Worm (Caenorhabditis elegans) whole organism, L4 larva: ENCODE data around the gene T01B11.1.

Source experiments
- D1046.2 ChIP-seq: fragments of 200-800 bp; sonication (Bioruptor generic); IDR thresholded peaks from 2 replicates; pipeline ENCODE4 v1.3.6; 2022; ENCODE audit warnings: missing genetic modification characterization, missing compliant biosample characterization
- T26A8.4 ChIP-seq: fragments of 200-800 bp; sonication (Bioruptor generic); IDR thresholded peaks from 2 replicates; pipeline ENCODE4 v1.3.6; 2022; ENCODE audit warnings: missing genetic modification characterization, missing compliant biosample characterization
- Y75B8A.6 ChIP-seq: fragments of 200-800 bp; sonication (Bioruptor generic); IDR thresholded peaks from 2 replicates; pipeline ENCODE4 v1.3.6; 2022; ENCODE audit warnings: missing genetic modification reagents, missing genetic modification characterization, missing compliant biosample characterization
- ZK546.5 ChIP-seq, 2 experiments: sonication (generic microtip); optimal IDR thresholded peaks; 2 replicates each; lab custom pipeline; 2017; ENCODE audit warnings: missing biosample characterization in 2 of 2, missing genetic modification characterization in 2 of 2
- aha-1 ChIP-seq: fragments of 150-350 bp; peaks from one replicate; lab custom pipeline; 2014; ENCODE audit warnings: missing biosample characterization, missing genetic modification characterization
- aly-2 ChIP-seq: sonication (generic microtip); optimal IDR thresholded peaks from 2 replicates; lab custom pipeline; 2018; ENCODE audit warnings: missing biosample characterization, missing genetic modification characterization
- attf-4 ChIP-seq: sonication (generic microtip); optimal IDR thresholded peaks from 3 replicates; lab custom pipeline; 2017; ENCODE audit warnings: missing biosample characterization, missing genetic modification characterization
- ceh-20 ChIP-seq: fragments of 200-800 bp; sonication (Bioruptor generic); IDR thresholded peaks from 2 replicates; pipeline ENCODE4 v1.3.6; 2022; ENCODE audit warnings: missing genetic modification reagents, missing genetic modification characterization, missing compliant biosample characterization
- cey-2 ChIP-seq: sonication (generic microtip); optimal IDR thresholded peaks from 3 replicates; lab custom pipeline; 2017; ENCODE audit warnings: missing genetic modification characterization, mild to moderate bottlenecking, missing compliant biosample characterization, antibody characterized with exemption, borderline replicate concordance; ENCODE audit not compliant: insufficient read depth
- ctbp-1 ChIP-seq: fragments of 200-800 bp; sonication (Bioruptor generic); IDR thresholded peaks from 2 replicates; pipeline ENCODE4 v1.3.6; 2022; ENCODE audit warnings: missing genetic modification reagents, missing genetic modification characterization, missing compliant biosample characterization
- daf-16 ChIP-seq, 3 experiments: sonication (generic microtip); optimal IDR thresholded peaks; 2 replicates each; lab custom pipeline; 2016 to 2017; ENCODE audit warnings: missing genetic modification characterization in 3 of 3, missing genetic modification reagents in 3 of 3, mild to moderate bottlenecking in 2 of 3, missing compliant biosample characterization in 2 of 3, missing biosample characterization in 1 of 3, moderate library complexity in 1 of 3
- daf-19 ChIP-seq: fragments of 200-800 bp; sonication (Bioruptor generic); conservative IDR thresholded peaks from 2 replicates; pipeline ENCODE4 v1.3.6; 2022; ENCODE audit warnings: missing genetic modification characterization, missing compliant biosample characterization
- dmd-6 ChIP-seq: fragments of 200-800 bp; sonication (Bioruptor generic); IDR thresholded peaks from 2 replicates; pipeline ENCODE4 v1.3.6; 2022; ENCODE audit warnings: missing genetic modification reagents, missing genetic modification characterization, missing compliant biosample characterization
- dmd-8 ChIP-seq: fragments of 200-800 bp; sonication (Bioruptor generic); IDR thresholded peaks from 2 replicates; pipeline ENCODE4 v1.3.6; 2022; ENCODE audit warnings: missing genetic modification characterization, missing compliant biosample characterization
- dmd-9 ChIP-seq: fragments of 200-800 bp; sonication (Bioruptor generic); IDR thresholded peaks from 2 replicates; pipeline ENCODE4 v1.3.6; 2022; ENCODE audit warnings: missing genetic modification reagents, missing genetic modification characterization, missing compliant biosample characterization
- dpl-1 ChIP-seq: fragments of 150-350 bp; optimal IDR thresholded peaks from 2 replicates; lab custom pipeline; 2014; ENCODE audit warnings: missing biosample characterization, missing genetic modification reagents, missing genetic modification characterization
- duxl-1 ChIP-seq: sonication (generic microtip); optimal IDR thresholded peaks from 2 replicates; lab custom pipeline; 2016; ENCODE audit warnings: mild to moderate bottlenecking, missing genetic modification characterization, moderate library complexity, missing compliant biosample characterization; ENCODE audit not compliant: poor library complexity
- dve-1 ChIP-seq: sonication (generic microtip); optimal IDR thresholded peaks from 2 replicates; lab custom pipeline; 2017; ENCODE audit warnings: antibody characterized with exemption, mild to moderate bottlenecking, missing genetic modification characterization, missing compliant biosample characterization; ENCODE audit not compliant: insufficient read depth
- egl-27 ChIP-seq: sonication (generic microtip); optimal IDR thresholded peaks from 3 replicates; lab custom pipeline; 2017; ENCODE audit warnings: missing biosample characterization, missing genetic modification reagents, missing genetic modification characterization
- fos-1 ChIP-seq: fragments of 150-350 bp; optimal IDR thresholded peaks from 2 replicates; lab custom pipeline; 2014; ENCODE audit warnings: missing biosample characterization, missing genetic modification characterization
- hlh-11 ChIP-seq: fragments of 200-800 bp; sonication (Bioruptor generic); optimal IDR thresholded peaks from 2 replicates; lab custom pipeline; 2018; ENCODE audit warnings: mild to moderate bottlenecking, missing genetic modification characterization, missing compliant biosample characterization
- hlh-30 ChIP-seq: sonication (generic microtip); optimal IDR thresholded peaks from 2 replicates; lab custom pipeline; 2017; ENCODE audit warnings: antibody characterized with exemption, mild to moderate bottlenecking, missing genetic modification characterization, missing compliant biosample characterization; ENCODE audit not compliant: insufficient read depth
- lim-7 ChIP-seq: fragments of 200-800 bp; sonication (Bioruptor generic); IDR thresholded peaks from 2 replicates; pipeline ENCODE4 v1.3.6; 2022; ENCODE audit warnings: missing genetic modification characterization, missing compliant biosample characterization
- lin-13 ChIP-seq: fragments of 150-350 bp; optimal IDR thresholded peaks from 2 replicates; lab custom pipeline; 2014; ENCODE audit warnings: missing biosample characterization, missing genetic modification reagents, missing genetic modification characterization
- lin-15B ChIP-seq: fragments of 150-350 bp; sonication (generic microtip); optimal IDR thresholded peaks from 3 replicates; lab custom pipeline; 2014; ENCODE audit warnings: missing biosample characterization, missing genetic modification characterization
- lsy-2 ChIP-seq, 2 experiments: fragments of 150-350 bp in 1 of 2; sonication (generic microtip) in 1 of 2; optimal IDR thresholded peaks; 2 replicates each; lab custom pipeline; 2014 to 2017; ENCODE audit warnings: missing biosample characterization in 2 of 2, missing genetic modification characterization in 2 of 2
- mdl-1 ChIP-seq, 2 experiments: fragments of 150-350 bp in 1 of 2; sonication (generic microtip) in 1 of 2; optimal IDR thresholded peaks; 2 replicates each; lab custom pipeline; 2014 to 2017; ENCODE audit warnings: missing biosample characterization in 2 of 2, missing genetic modification characterization in 2 of 2
- mep-1 ChIP-seq: fragments of 150-350 bp; sonication (generic microtip); optimal IDR thresholded peaks from 3 replicates; lab custom pipeline; 2014; ENCODE audit warnings: missing biosample characterization, missing genetic modification characterization
- mes-2 ChIP-seq: sonication (generic microtip); optimal IDR thresholded peaks from 2 replicates; lab custom pipeline; 2016; ENCODE audit warnings: missing genotype, mild to moderate bottlenecking, missing genetic modification characterization, missing compliant biosample characterization; ENCODE audit not compliant: poor library complexity, severe bottlenecking
- mxl-3 ChIP-seq: fragments of 200-800 bp; sonication (Bioruptor generic); optimal IDR thresholded peaks from 2 replicates; lab custom pipeline; 2018; ENCODE audit warnings: mild to moderate bottlenecking, missing genetic modification characterization, missing compliant biosample characterization
- nhr-11 ChIP-seq: fragments of 150-350 bp; optimal IDR thresholded peaks from 2 replicates; lab custom pipeline; 2014; ENCODE audit warnings: missing biosample characterization, missing genetic modification characterization
- nhr-28 ChIP-seq: fragments of 150-350 bp; optimal IDR thresholded peaks from 2 replicates; lab custom pipeline; 2014; ENCODE audit warnings: missing biosample characterization, missing genetic modification characterization
- nhr-77 ChIP-seq: fragments of 150-350 bp; optimal IDR thresholded peaks from 2 replicates; lab custom pipeline; 2014; ENCODE audit warnings: missing biosample characterization, missing genetic modification characterization
- pha-4 ChIP-seq, 2 experiments: fragments of 150-350 bp in 1 of 2; fragments of 200-800 bp in 1 of 2; sonication (Bioruptor generic) in 1 of 2; IDR thresholded peaks in 1 of 2; optimal IDR thresholded peaks in 1 of 2; 2 replicates each; pipeline versions ENCODE4 v1.3.6 to Lab custom; 2014 to 2022; ENCODE audit warnings: missing genetic modification characterization in 2 of 2, missing genetic modification reagents in 2 of 2, missing biosample characterization in 1 of 2, missing compliant biosample characterization in 1 of 2
- php-3 ChIP-seq: fragments of 200-800 bp; sonication (Bioruptor generic); IDR thresholded peaks from 2 replicates; pipeline ENCODE4 v1.3.6; 2022; ENCODE audit warnings: missing genetic modification reagents, missing genetic modification characterization, missing compliant biosample characterization
- pqm-1 ChIP-seq: sonication (generic microtip); optimal IDR thresholded peaks from 2 replicates; lab custom pipeline; 2017; ENCODE audit warnings: missing biosample characterization, missing genetic modification characterization
- sdz-12 ChIP-seq: fragments of 200-800 bp; sonication (Bioruptor generic); optimal IDR thresholded peaks from 2 replicates; lab custom pipeline; 2018; ENCODE audit warnings: mild to moderate bottlenecking, missing genetic modification characterization, missing compliant biosample characterization
- spr-1 ChIP-seq: sonication (generic microtip); optimal IDR thresholded peaks from 2 replicates; lab custom pipeline; 2016; ENCODE audit warnings: mild to moderate bottlenecking, missing genetic modification characterization, missing compliant biosample characterization
- tag-97 ChIP-seq: fragments of 200-800 bp; sonication (Bioruptor generic); IDR thresholded peaks from 2 replicates; pipeline ENCODE4 v1.3.6; 2022; ENCODE audit warnings: missing genetic modification characterization, missing compliant biosample characterization
- unc-130 ChIP-seq: sonication (generic microtip); optimal IDR thresholded peaks from 2 replicates; lab custom pipeline; 2016; ENCODE audit warnings: missing genetic modification reagents, missing genetic modification characterization, missing compliant biosample characterization
- zfp-3 ChIP-seq: fragments of 200-800 bp; sonication (Bioruptor generic); conservative IDR thresholded peaks from 2 replicates; pipeline ENCODE4 v1.3.6; 2022; ENCODE audit warnings: missing genetic modification reagents, missing genetic modification characterization, missing compliant biosample characterization
- zip-11 ChIP-seq: fragments of 200-800 bp; sonication (Bioruptor generic); IDR thresholded peaks from 2 replicates; pipeline ENCODE4 v1.3.6; 2022; ENCODE audit warnings: missing genetic modification characterization, missing compliant biosample characterization
- zip-2 ChIP-seq: fragments of 150-350 bp; optimal IDR thresholded peaks from 2 replicates; lab custom pipeline; 2014; ENCODE audit warnings: missing biosample characterization, missing genetic modification characterization
- ztf-7 ChIP-seq: fragments of 150-350 bp; optimal IDR thresholded peaks from 2 replicates; lab custom pipeline; 2014; ENCODE audit warnings: missing biosample characterization, missing genetic modification characterization

Gene T01B11.1

DNA sequence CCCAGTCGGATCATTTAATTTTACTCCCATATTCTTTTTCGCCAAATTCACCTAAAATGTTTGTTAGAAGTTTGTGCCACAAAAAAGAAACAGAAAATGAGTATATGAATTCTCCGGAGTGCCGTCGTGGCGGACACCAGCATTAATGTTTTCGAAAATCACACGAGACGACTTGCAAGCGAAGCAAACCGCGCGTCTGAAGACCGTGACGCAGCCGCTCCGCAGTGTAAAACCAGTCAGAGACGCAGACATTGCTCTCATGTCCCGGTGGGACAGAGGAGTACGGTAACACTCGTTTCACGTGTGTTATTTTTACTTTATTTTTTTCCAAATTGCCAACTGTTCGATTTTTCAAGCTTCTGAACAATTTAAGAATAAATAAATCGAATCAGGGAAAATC, 14.3 kb upstream of the T01B11.1 start, which contains the start of the genes T26A8.4 and pdtf-1 (continued):
- TF ChIP-seq zip-11 (GFP tag; lab: Robert Waterston, UW): no peak
- TF ChIP-seq daf-19: no peak
- TF ChIP-seq D1046.2 (GFP tag; lab: Robert Waterston, UW): peak; percentile 99
- TF ChIP-seq sdz-12 (GFP tag; lab: Kevin White, UChicago): no peak
- TF ChIP-seq mes-2 (tag; lab: Kevin White, UChicago): peak; percentile 94
- TF ChIP-seq lim-7: no peak
- peak; percentile 82 for TF ChIP-seq unc-130 (GFP tag; lab: Kevin White, UChicago)
- no peak for TF ChIP-seq attf-4 (tag; lab: Kevin White, UChicago)
- no peak for TF ChIP-seq egl-27
- TF ChIP-seq lin-15B (tag; lab: Kevin White, UChicago): peak; percentile 50
- TF ChIP-seq zip-2 (tag; lab: Kevin White, UChicago): peak; percentile 69
- TF ChIP-seq Y75B8A.6: 0 out of 2 replicates have a peak, but pooled peaks have one; percentile 79
- peak; percentile 95 for TF ChIP-seq mep-1
- TF ChIP-seq fos-1 (tag; lab: Kevin White, UChicago): no peak
- TF ChIP-seq ztf-7 (tag; lab: Kevin White, UChicago): peak; percentile 68
- TF ChIP-seq spr-1 (tag; lab: Kevin White, UChicago): peak; percentile 64
- peak; percentile 83 for TF ChIP-seq dpl-1
- TF ChIP-seq T26A8.4 (GFP tag; lab: Robert Waterston, UW): no peak
- TF ChIP-seq lsy-2 (tag; optimal IDR thresholded peaks at IDR 0.05; lab: Kevin White, UChicago): peak; percentile 99 to 100
- TF ChIP-seq dmd-9 (GFP tag; lab: Robert Waterston, UW): peak; percentile 69
- TF ChIP-seq nhr-11 (tag; lab: Kevin White, UChicago): peak; percentile 95

DNA sequence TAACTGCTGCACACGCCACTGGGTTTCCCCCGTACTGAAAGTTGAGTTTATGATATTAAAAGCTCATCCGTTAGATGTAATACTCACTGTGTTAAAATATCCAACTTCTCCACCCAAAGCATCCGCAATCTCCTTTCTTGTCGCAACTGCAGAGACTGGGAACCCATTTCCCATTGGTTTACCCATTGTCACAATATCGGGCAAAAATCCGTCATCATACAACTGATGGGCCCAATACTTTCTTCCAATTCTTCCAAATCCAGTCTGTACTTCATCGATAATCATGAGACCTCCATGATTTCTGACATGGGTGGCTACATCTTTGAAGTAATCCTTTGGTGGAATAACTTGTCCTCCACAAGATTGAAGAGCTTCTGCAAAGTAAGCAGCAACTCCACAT, 2.9 kb downstream of the T01B11.1 start:
- TF ChIP-seq php-3 (GFP tag; lab: Robert Waterston, UW) (no peak), hlh-30 (no peak), cey-2 (tag; lab: Kevin White, UChicago) (no peak), pha-4 (GFP tag; IDR thresholded peaks at IDR 0.05; lab: Robert Waterston, UW) (no peak), pha-4 (tag; optimal IDR thresholded peaks at IDR 0.05; lab: Kevin White, UChicago) (no peak), ctbp-1 (GFP tag; lab: Robert Waterston, UW) (no peak), duxl-1 (tag; lab: Kevin White, UChicago) (no peak), ZK546.5 (tag; optimal IDR thresholded peaks at IDR 0.05; lab: Kevin White, UChicago) (no peak), aha-1 (tag; lab: Kevin White, UChicago) (peak; percentile 98), tag-97 (GFP tag; lab: Robert Waterston, UW) (no peak)

DNA sequence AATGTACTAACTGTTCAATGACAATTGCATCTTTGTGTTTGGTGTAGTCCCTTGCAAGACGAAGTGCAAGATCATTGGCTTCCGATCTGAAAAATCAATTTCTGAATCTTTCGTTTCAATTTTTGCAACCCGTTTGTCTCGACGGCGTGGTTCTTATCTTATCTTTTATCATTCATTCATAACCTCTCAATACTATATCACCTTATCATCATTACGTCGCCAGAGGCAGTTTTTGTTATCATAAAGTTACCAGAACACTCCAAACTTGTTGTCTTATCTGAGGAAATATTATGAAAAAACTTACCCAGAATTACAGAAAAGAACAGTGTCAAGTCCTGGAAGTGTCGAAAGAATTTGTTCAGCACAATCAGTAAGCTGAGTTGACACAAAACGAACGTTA, 3.5 kb downstream of the T01B11.1 start:
- TF ChIP-seq lsy-2 (tag; optimal IDR thresholded peaks at IDR 0.05; lab: Kevin White, UChicago) (peak in 1 of 2 experiments; percentile 22), dve-1 (peak; percentile 81), aly-2 (no peak), mdl-1 (tag; optimal IDR thresholded peaks at IDR 0.05; lab: Kevin White, UChicago) (peak in 1 of 2 experiments; percentile 23), zfp-3 (no peak), pqm-1 (tag; lab: Kevin White, UChicago) (peak; percentile 96), nhr-77 (tag; lab: Kevin White, UChicago) (peak; percentile 8), mxl-3 (peak; percentile 78), daf-16 (GFP tag; optimal IDR thresholded peaks at IDR 0.05; lab: Kevin White, UChicago) (no peak), daf-16 (tag; optimal IDR thresholded peaks at IDR 0.05; lab: Kevin White, UChicago) (peak; percentile 62), dmd-6 (peak; percentile 60), nhr-28 (tag; lab: Kevin White, UChicago) (peak; percentile 79), dmd-8 (no peak), lin-13 (GFP tag; lab: Kevin White, UChicago) (no peak), ceh-20 (GFP tag; lab: Robert Waterston, UW) (no peak), hlh-11 (tag; lab: Kevin White, UChicago) (peak; percentile 59)
